Fruit fly (Drosophila melanogaster) whole organism, pupa: ENCODE data around the gene heph.

ENCODE experiments used
- CG14655 ChIP-seq: fragments of 200-800 bp; sonication (Bioruptor generic); optimal IDR thresholded peaks from 3 replicates; lab custom pipeline; 2017; ENCODE audit warnings: mild to moderate bottlenecking, missing biosample characterization, missing genetic modification reagents, missing genetic modification characterization
- Pif1A ChIP-seq: fragments of 200-800 bp; sonication (Bioruptor generic); optimal IDR thresholded peaks from 3 replicates; lab custom pipeline; 2016; ENCODE audit warnings: missing biosample characterization, missing genetic modification characterization
- fd96Ca ChIP-seq: fragments of 200-800 bp; sonication (Bioruptor generic); IDR thresholded peaks from 3 replicates; pipeline ENCODE4 v1.3.6; 2022; ENCODE audit warnings: missing biosample characterization, missing genetic modification characterization

DNA sequence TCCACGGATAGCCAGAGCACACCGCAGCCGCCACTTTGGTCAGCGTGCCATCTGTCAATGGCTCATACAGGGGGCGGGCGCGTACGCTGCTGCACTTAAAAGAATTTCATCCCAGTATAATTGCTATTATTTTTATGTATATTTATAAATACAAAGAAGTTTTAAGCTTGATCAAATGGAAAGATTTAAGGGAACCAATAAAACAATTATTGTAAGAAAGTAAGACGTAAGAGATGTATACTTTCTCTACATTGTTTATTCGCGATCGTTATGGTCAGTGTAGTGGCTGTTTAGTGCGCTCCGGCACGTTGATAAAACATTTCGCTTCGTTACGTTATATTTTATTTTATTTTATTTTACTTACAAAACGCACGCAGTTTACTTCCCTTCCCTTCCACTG is 23.5 kb downstream of the heph start:
- TF ChIP-seq fd96Ca (GFP tag; lab: Robert Waterston, UW), result no peak
- TF ChIP-seq Pif1A, result peak; percentile 34
- TF ChIP-seq CG14655 (GFP tag; lab: Kevin White, UChicago), result peak; percentile 64
